Fruit fly (Drosophila melanogaster) whole organism, embryonic: ENCODE results near the gene MED27.

Experiments
- CG10654 ChIP-seq: fragments of 200-800 bp; sonication (Bioruptor generic); optimal IDR thresholded peaks from 2 replicates; lab custom pipeline; 2016; ENCODE audit warnings: missing biosample characterization, missing genetic modification characterization
- CG11085 ChIP-seq: fragments of 200-800 bp; sonication (Bioruptor generic); IDR thresholded peaks from 2 replicates; pipeline ENCODE4 v1.3.6; 2022; ENCODE audit warnings: missing biosample characterization, missing genetic modification characterization
- CG12155 ChIP-seq: fragments of 200-800 bp; sonication (Bioruptor generic); optimal IDR thresholded peaks from 3 replicates; lab custom pipeline; 2016; ENCODE audit warnings: missing biosample characterization, missing genetic modification characterization
- CG12391 ChIP-seq: fragments of 200-800 bp; sonication (Bioruptor generic); optimal IDR thresholded peaks from 3 replicates; lab custom pipeline; 2018; ENCODE audit warnings: missing biosample characterization, mild to moderate bottlenecking, missing genetic modification characterization, moderate library complexity
- CG12744 ChIP-seq: fragments of 200-800 bp; sonication (Bioruptor generic); optimal IDR thresholded peaks from 2 replicates; lab custom pipeline; 2016; ENCODE audit warnings: missing biosample characterization, missing genetic modification characterization
- CG14860 ChIP-seq: fragments of 200-800 bp; sonication (Bioruptor generic); IDR thresholded peaks from 3 replicates; pipeline ENCODE4 v1.3.6; 2022; ENCODE audit warnings: missing biosample characterization, missing genetic modification characterization; ENCODE audit not compliant: partially characterized antibody
- CG15269 ChIP-seq: fragments of 200-800 bp; sonication (Bioruptor generic); optimal IDR thresholded peaks from 2 replicates; lab custom pipeline; 2018; ENCODE audit warnings: missing biosample characterization, mild to moderate bottlenecking, missing genetic modification characterization, moderate library complexity
- CG1647 ChIP-seq: fragments of 200-800 bp; sonication (Bioruptor generic); optimal IDR thresholded peaks from 3 replicates; lab custom pipeline; 2016; ENCODE audit warnings: missing biosample characterization, missing genetic modification characterization
- CG17612 ChIP-seq: fragments of 200-800 bp; sonication (Bioruptor generic); IDR thresholded peaks from 2 replicates; pipeline ENCODE4 v1.3.6; 2022; ENCODE audit warnings: missing biosample characterization, missing genetic modification characterization
- CG2202 ChIP-seq: fragments of 200-800 bp; sonication (Bioruptor generic); optimal IDR thresholded peaks from 2 replicates; lab custom pipeline; 2018; ENCODE audit warnings: missing biosample characterization, mild to moderate bottlenecking, missing genetic modification characterization
- CG32772 ChIP-seq: fragments of 200-800 bp; sonication (Bioruptor generic); IDR thresholded peaks from 2 replicates; pipeline ENCODE4 v1.3.6; 2022; ENCODE audit warnings: missing biosample characterization, missing genetic modification characterization
- CG33213 ChIP-seq: fragments of 200-800 bp; sonication (Bioruptor generic); optimal IDR thresholded peaks from 3 replicates; lab custom pipeline; 2016; ENCODE audit warnings: missing biosample characterization, missing genetic modification characterization
- CG3995 ChIP-seq: fragments of 200-800 bp; sonication (Bioruptor generic); optimal IDR thresholded peaks from 3 replicates; lab custom pipeline; 2016; ENCODE audit warnings: missing biosample characterization, missing genetic modification characterization
- CG4730 ChIP-seq: fragments of 200-800 bp; sonication (Bioruptor generic); IDR thresholded peaks from 2 replicates; pipeline ENCODE4 v1.3.6; 2022; ENCODE audit warnings: missing biosample characterization, missing genetic modification characterization
- CG6854 ChIP-seq: fragments of 200-800 bp; sonication (Bioruptor generic); optimal IDR thresholded peaks from 3 replicates; lab custom pipeline; 2017; ENCODE audit warnings: missing biosample characterization, mild to moderate bottlenecking, missing genetic modification characterization
- CG7271 ChIP-seq: fragments of 200-800 bp; sonication (Bioruptor generic); optimal IDR thresholded peaks from 2 replicates; lab custom pipeline; 2018; ENCODE audit warnings: missing biosample characterization, mild to moderate bottlenecking, missing genetic modification characterization, moderate library complexity
- CG7745 ChIP-seq: fragments of 200-800 bp; sonication (Bioruptor generic); optimal IDR thresholded peaks from 2 replicates; lab custom pipeline; 2018; ENCODE audit warnings: missing biosample characterization, mild to moderate bottlenecking, missing genetic modification characterization, moderate library complexity
- CG8281 ChIP-seq: fragments of 200-800 bp; sonication (Bioruptor generic); optimal IDR thresholded peaks from 2 replicates; lab custom pipeline; 2018; ENCODE audit warnings: missing biosample characterization, mild to moderate bottlenecking, missing genetic modification characterization, moderate library complexity
- CG8944 ChIP-seq: fragments of 200-800 bp; sonication (Bioruptor generic); optimal IDR thresholded peaks from 3 replicates; lab custom pipeline; 2016; ENCODE audit warnings: missing biosample characterization, missing genetic modification characterization
- CG9932 ChIP-seq: fragments of 200-800 bp; sonication (Bioruptor generic); IDR thresholded peaks from 2 replicates; pipeline ENCODE4 v1.3.6; 2022; ENCODE audit warnings: missing biosample characterization, missing genetic modification characterization
- D ChIP-seq, 2 experiments: fragments of 200-800 bp in 1 of 2; fragments of >200 bp in 1 of 2; sonication (Bioruptor generic) in 1 of 2; optimal IDR thresholded peaks; 2 replicates in 1 of 2; 3 replicates in 1 of 2; lab custom pipeline; 2017; ENCODE audit warnings: mild to moderate bottlenecking in 1 of 2, missing biosample characterization in 1 of 2, missing genetic modification characterization in 1 of 2, missing genetic modification reagents in 1 of 2
- D19A ChIP-seq: fragments of 200-800 bp; optimal IDR thresholded peaks from 3 replicates; lab custom pipeline; 2019; ENCODE audit warnings: missing biosample characterization, mild to moderate bottlenecking, missing genetic modification characterization, moderate library complexity
- Dip2 ChIP-seq: fragments of 200-800 bp; sonication (Bioruptor generic); IDR thresholded peaks from 2 replicates; pipeline ENCODE4 v1.3.6; 2022; ENCODE audit warnings: missing biosample characterization, missing genetic modification characterization
- Drgx ChIP-seq: fragments of 200-800 bp; sonication (Bioruptor generic); IDR thresholded peaks from 2 replicates; pipeline ENCODE4 v1.3.6; 2022; ENCODE audit warnings: missing biosample characterization, missing genetic modification characterization
- ERR ChIP-seq: fragments of 200-800 bp; sonication (Bioruptor generic); optimal IDR thresholded peaks from 2 replicates; lab custom pipeline; 2016; ENCODE audit warnings: missing biosample characterization, missing genetic modification characterization
- Fer1 ChIP-seq: fragments of 200-800 bp; sonication (Bioruptor generic); optimal IDR thresholded peaks from 2 replicates; lab custom pipeline; 2017; ENCODE audit warnings: missing biosample characterization, mild to moderate bottlenecking, missing genetic modification characterization
- MESR4 ChIP-seq: fragments of 200-800 bp; sonication (Bioruptor generic); optimal IDR thresholded peaks from 2 replicates; lab custom pipeline; 2018; ENCODE audit warnings: missing biosample characterization, mild to moderate bottlenecking, missing genetic modification characterization, moderate library complexity
- NC2β ChIP-seq: fragments of 200-800 bp; sonication (Bioruptor generic); optimal IDR thresholded peaks from 2 replicates; lab custom pipeline; 2016; ENCODE audit warnings: missing biosample characterization, missing genetic modification characterization
- NFAT ChIP-seq: fragments of 200-800 bp; sonication (Bioruptor generic); IDR thresholded peaks from 2 replicates; pipeline ENCODE4 v1.3.6; 2022; ENCODE audit warnings: missing biosample characterization, missing genetic modification characterization
- TFAM ChIP-seq: fragments of 200-800 bp; sonication (Bioruptor generic); optimal IDR thresholded peaks from 2 replicates; lab custom pipeline; 2017; ENCODE audit warnings: missing biosample characterization, missing genetic modification characterization, inconsistent platforms
- Tbp ChIP-seq: fragments of >200 bp; optimal IDR thresholded peaks from 2 replicates; lab custom pipeline; 2018; ENCODE audit warnings: missing biosample characterization, missing genetic modification characterization
- Xrp1 ChIP-seq: fragments of 200-800 bp; sonication (Bioruptor generic); IDR thresholded peaks from 2 replicates; pipeline ENCODE4 v1.3.6; 2022; ENCODE audit warnings: missing biosample characterization, missing genetic modification characterization
- al ChIP-seq: fragments of 200-800 bp; sonication (Bioruptor generic); IDR thresholded peaks from 2 replicates; pipeline ENCODE4 v1.3.6; 2022; ENCODE audit warnings: missing biosample characterization, missing genetic modification characterization
- da ChIP-seq: fragments of 200-800 bp; sonication (Bioruptor generic); optimal IDR thresholded peaks from 2 replicates; lab custom pipeline; 2016; ENCODE audit warnings: missing biosample characterization, missing genetic modification characterization
- dan ChIP-seq: fragments of 200-800 bp; sonication (Bioruptor generic); IDR thresholded peaks from 2 replicates; pipeline ENCODE4 v1.3.6; 2022; ENCODE audit warnings: missing biosample characterization, missing genetic modification characterization
- en ChIP-seq: fragments of 200-800 bp; sonication (Bioruptor generic); optimal IDR thresholded peaks from 2 replicates; lab custom pipeline; 2016; ENCODE audit warnings: missing biosample characterization, missing genetic modification characterization
- fd64A ChIP-seq: fragments of 200-800 bp; sonication (Bioruptor generic); optimal IDR thresholded peaks from 3 replicates; lab custom pipeline; 2018; ENCODE audit warnings: missing biosample characterization, mild to moderate bottlenecking, missing genetic modification characterization
- gem ChIP-seq: fragments of 200-800 bp; sonication (Bioruptor generic); optimal IDR thresholded peaks from 2 replicates; lab custom pipeline; 2019; ENCODE audit warnings: missing biosample characterization, mild to moderate bottlenecking, missing genetic modification characterization, moderate library complexity
- hbn ChIP-seq: fragments of 200-800 bp; sonication (Bioruptor generic); IDR thresholded peaks from 2 replicates; pipeline ENCODE4 v1.3.6; 2022; ENCODE audit warnings: missing biosample characterization, missing genetic modification characterization; ENCODE audit not compliant: partially characterized antibody
- hkb ChIP-seq, 2 experiments: fragments of 200-800 bp in 1 of 2; fragments of >200 bp in 1 of 2; sonication (Bioruptor generic) in 1 of 2; IDR thresholded peaks in 1 of 2; optimal IDR thresholded peaks in 1 of 2; 2 replicates each; pipeline versions ENCODE4 v1.3.6 to Lab custom; 2017 to 2022; ENCODE audit warnings: missing biosample characterization in 1 of 2, missing genetic modification characterization in 1 of 2
- kay ChIP-seq: fragments of 200-800 bp; sonication (Bioruptor generic); optimal IDR thresholded peaks from 2 replicates; lab custom pipeline; 2016; ENCODE audit warnings: missing biosample characterization, missing genetic modification characterization
- lov ChIP-seq, 2 experiments: fragments of 200-800 bp in 1 of 2; fragments of >200 bp in 1 of 2; sonication (Bioruptor generic) in 1 of 2; IDR thresholded peaks in 1 of 2; optimal IDR thresholded peaks in 1 of 2; 2 replicates in 1 of 2; 3 replicates in 1 of 2; pipeline versions ENCODE4 v1.3.6 to Lab custom; 2017 to 2022; ENCODE audit warnings: missing biosample characterization in 1 of 2, missing genetic modification characterization in 1 of 2
- sd ChIP-seq: fragments of 200-800 bp; sonication (Bioruptor generic); optimal IDR thresholded peaks from 3 replicates; lab custom pipeline; 2018; ENCODE audit warnings: missing biosample characterization, mild to moderate bottlenecking, missing genetic modification characterization, moderate library complexity
- sens ChIP-seq: fragments of 200-800 bp; sonication (Bioruptor generic); peaks from one replicate; lab custom pipeline; 2016; ENCODE audit warnings: missing biosample characterization, missing genetic modification characterization
- tgo ChIP-seq: fragments of 200-800 bp; sonication (Bioruptor generic); IDR thresholded peaks from 3 replicates; pipeline ENCODE4 v1.3.6; 2022; ENCODE audit warnings: missing biosample characterization, missing genetic modification characterization
- tna ChIP-seq: fragments of 200-800 bp; sonication (Bioruptor generic); IDR thresholded peaks from 2 replicates; pipeline ENCODE4 v1.3.6; 2022; ENCODE audit warnings: missing biosample characterization, missing genetic modification characterization; ENCODE audit not compliant: partially characterized antibody
- toy ChIP-seq: fragments of 200-800 bp; sonication (Bioruptor generic); IDR thresholded peaks from 2 replicates; pipeline ENCODE4 v1.3.6; 2022; ENCODE audit warnings: missing biosample characterization, missing genetic modification characterization
- tx ChIP-seq: fragments of 200-800 bp; sonication (Bioruptor generic); optimal IDR thresholded peaks from 2 replicates; lab custom pipeline; 2016; ENCODE audit warnings: missing biosample characterization, missing genetic modification characterization
- unpg ChIP-seq: fragments of 200-800 bp; sonication (Bioruptor generic); optimal IDR thresholded peaks from 3 replicates; lab custom pipeline; 2018; ENCODE audit warnings: missing biosample characterization, mild to moderate bottlenecking, missing genetic modification characterization, moderate library complexity
- wek ChIP-seq: fragments of 200-800 bp; sonication (Bioruptor generic); optimal IDR thresholded peaks from 3 replicates; lab custom pipeline; 2018; ENCODE audit warnings: missing biosample characterization, mild to moderate bottlenecking, missing genetic modification characterization, moderate library complexity

MED27 gene

dm6 chr3R:5606477-5606876 is 48.5 kb upstream of the MED27 start, which contains the start of gene asl (continued):
- peak; percentile 79 for TF ChIP-seq gem (tag; lab: Kevin White, UChicago)
- 0 out of 2 replicates have a peak, but pooled peaks have one; percentile 11 for TF ChIP-seq CG32772 (GFP tag; lab: Robert Waterston, UW)
- no peak for TF ChIP-seq Dip2 (GFP tag; lab: Robert Waterston, UW)
- peak; percentile 60 for TF ChIP-seq D19A (tag; lab: Kevin White, UChicago)
- peak; percentile 63 for TF ChIP-seq CG12155
- TF ChIP-seq CG8944, result peak; percentile 33
- no peak for TF ChIP-seq kay
- TF ChIP-seq D (optimal IDR thresholded peaks at IDR 0.05; lab: Kevin White, UChicago), result no peak
- peak; percentile 44 for TF ChIP-seq D (GFP tag; optimal IDR thresholded peaks at IDR 0.05; lab: Kevin White, UChicago)
- TF ChIP-seq CG12391 (tag; lab: Kevin White, UChicago), result peak; percentile 78
- peak; percentile 34; the same call in 1 of the 2 replicates for TF ChIP-seq Drgx (GFP tag; lab: Robert Waterston, UW)
- TF ChIP-seq CG1647 (GFP tag; lab: Kevin White, UChicago), result peak; percentile 56
- peak; percentile 82 for TF ChIP-seq sd (tag; lab: Kevin White, UChicago)
- peak; percentile 58 for TF ChIP-seq MESR4
- no peak for TF ChIP-seq CG15269 (tag; lab: Kevin White, UChicago)
- TF ChIP-seq NFAT (GFP tag; lab: Robert Waterston, UW), result no peak
- peak; percentile 56 for TF ChIP-seq CG9932 (GFP tag; lab: Robert Waterston, UW)
- no peak for TF ChIP-seq toy (GFP tag; lab: Robert Waterston, UW)
- no peak for TF ChIP-seq CG14860 (GFP tag; lab: Robert Waterston, UW)
- TF ChIP-seq da (GFP tag; lab: Kevin White, UChicago), result no peak
- TF ChIP-seq CG4730 (GFP tag; lab: Robert Waterston, UW), result 0 out of 2 replicates have a peak, but pooled peaks have one; percentile 6
- TF ChIP-seq CG6854 (GFP tag; lab: Kevin White, UChicago), result no peak
- peak; percentile 48 for TF ChIP-seq CG2202
- no peak for TF ChIP-seq fd64A (GFP tag; lab: Kevin White, UChicago)
- TF ChIP-seq CG12744 (GFP tag; lab: Kevin White, UChicago), result peak; percentile 32
- TF ChIP-seq CG8281, result no peak
- TF ChIP-seq CG7271 (tag; lab: Kevin White, UChicago), result no peak
- TF ChIP-seq NC2β, result peak; percentile 55
- TF ChIP-seq CG10654 (GFP tag; lab: Kevin White, UChicago), result peak; percentile 17
- no peak for TF ChIP-seq TFAM (GFP tag; lab: Kevin White, UChicago)
- peak; percentile 50 for TF ChIP-seq wek (GFP tag; lab: Kevin White, UChicago)
- peak; percentile 35 for TF ChIP-seq tx
- peak; percentile 31; the same call in 1 of the 2 replicates for TF ChIP-seq al
- TF ChIP-seq hbn (GFP tag; lab: Robert Waterston, UW), result no peak
- TF ChIP-seq Tbp (GFP tag; lab: Kevin White, UChicago), result peak; percentile 2
- no peak for TF ChIP-seq ERR (GFP tag; lab: Kevin White, UChicago)
- TF ChIP-seq lov (optimal IDR thresholded peaks at IDR 0.05; lab: Kevin White, UChicago), result no peak
- 0 out of 3 replicates have a peak, but pooled peaks have one; percentile 50 for TF ChIP-seq lov (GFP tag; IDR thresholded peaks at IDR 0.05; lab: Robert Waterston, UW)
- peak; percentile 68 for TF ChIP-seq Fer1
- no peak for TF ChIP-seq dan (GFP tag; lab: Robert Waterston, UW)
- TF ChIP-seq CG11085 (GFP tag; lab: Robert Waterston, UW), result peak; percentile 54; the same call in 1 of the 2 replicates
- TF ChIP-seq sens, result peak; percentile 93
- peak; percentile 56 for TF ChIP-seq Xrp1 (GFP tag; lab: Robert Waterston, UW)
- TF ChIP-seq CG17612 (GFP tag; lab: Robert Waterston, UW), result no peak
- TF ChIP-seq tna (GFP tag; lab: Robert Waterston, UW), result no peak
- peak; percentile 53 for TF ChIP-seq CG3995 (GFP tag; lab: Kevin White, UChicago)
- TF ChIP-seq unpg, result peak; percentile 72
- TF ChIP-seq CG7745 (tag; lab: Kevin White, UChicago), result no peak
- TF ChIP-seq hkb (optimal IDR thresholded peaks at IDR 0.05; lab: Kevin White, UChicago), result no peak
- peak; percentile 26; the same call in 1 of the 2 replicates for TF ChIP-seq hkb (GFP tag; IDR thresholded peaks at IDR 0.05; lab: Robert Waterston, UW)
- TF ChIP-seq en (GFP tag; lab: Kevin White, UChicago), result no peak
- TF ChIP-seq CG33213 (GFP tag; lab: Kevin White, UChicago), result peak; percentile 66
- TF ChIP-seq tgo, result peak; percentile 68; the same call in 2 of the 3 replicates
